Fruit fly (Drosophila melanogaster) whole organism, embryonic: ENCODE measurements around the gene Kyat.

Experiments
- CG11247 ChIP-seq: fragments of 200-800 bp; sonication (Bioruptor generic); IDR thresholded peaks from 2 replicates; pipeline ENCODE4 v1.3.6; 2022; ENCODE audit warnings: missing biosample characterization, missing genetic modification characterization
- CG17568 ChIP-seq: fragments of 200-800 bp; sonication (Bioruptor generic); optimal IDR thresholded peaks from 2 replicates; lab custom pipeline; 2018; ENCODE audit warnings: missing biosample characterization, mild to moderate bottlenecking, missing genetic modification characterization, moderate library complexity
- CG7357 ChIP-seq: fragments of 200-800 bp; sonication (Bioruptor generic); IDR thresholded peaks from 3 replicates; pipeline ENCODE4 v1.3.6; 2022; ENCODE audit warnings: missing biosample characterization, missing genetic modification characterization
- dpn ChIP-seq, 2 experiments: fragments of 200-800 bp; sonication (Bioruptor generic); optimal IDR thresholded peaks; 3 replicates each; lab custom pipeline; 2016; ENCODE audit warnings: missing biosample characterization in 2 of 2, missing genetic modification characterization in 2 of 2
- vnd ChIP-seq: fragments of 200-800 bp; sonication (Bioruptor generic); IDR thresholded peaks from 3 replicates; pipeline ENCODE4 v1.3.6; 2022; ENCODE audit warnings: missing biosample characterization, missing genetic modification characterization; ENCODE audit not compliant: partially characterized antibody

DNA sequence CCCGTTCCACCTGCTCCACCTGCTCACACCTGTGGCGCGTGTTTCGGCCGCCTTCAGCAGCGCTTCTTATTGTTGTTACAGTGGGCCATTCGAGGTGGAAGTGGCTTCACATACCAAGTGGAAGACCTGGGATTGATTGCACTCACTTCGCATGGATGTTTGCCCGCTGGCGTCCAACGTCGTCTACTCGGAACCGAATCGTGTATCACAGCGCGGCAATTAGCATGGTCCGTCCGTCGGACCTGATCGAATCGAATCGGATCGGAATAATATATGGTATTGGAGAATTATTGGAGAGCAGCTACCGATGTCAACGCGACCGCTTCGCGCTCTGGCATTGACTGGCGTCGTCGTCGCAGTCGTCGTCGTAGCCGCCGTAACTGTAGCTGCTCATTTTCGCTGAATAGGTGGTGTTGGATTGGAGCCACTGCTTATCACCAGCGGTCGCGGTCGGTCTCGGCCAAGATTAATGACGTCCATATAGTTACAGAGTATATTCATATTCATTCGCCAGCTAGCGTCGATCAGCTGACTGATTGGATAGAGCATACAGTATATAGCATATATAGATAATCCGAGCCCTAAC, 9.3 kb downstream of the Kyat start, which contains the start of gene ClC-a:
- TF ChIP-seq CG11247 (no peak), vnd (GFP tag; lab: Robert Waterston, UW) (no peak), dpn (GFP tag; optimal IDR thresholded peaks at IDR 0.05; lab: Kevin White, UChicago) (no peak), CG7357 (no peak), CG17568 (GFP tag; lab: Kevin White, UChicago) (no peak)
